Worm (Caenorhabditis elegans) whole organism, midembryonic: ENCODE data around the gene Y49E10.25.

Experiments used
- flt-1 ChIP-seq: fragments of 200-800 bp; sonication (Bioruptor generic); IDR thresholded peaks from 2 replicates; pipeline ENCODE4 v1.3.6; 2022; ENCODE audit warnings: missing genetic modification characterization, missing compliant biosample characterization
- ztf-23 ChIP-seq: fragments of 200-800 bp; sonication (Bioruptor generic); IDR thresholded peaks from 2 replicates; pipeline ENCODE4 v1.3.6; 2022; ENCODE audit warnings: missing genetic modification reagents, missing genetic modification characterization, missing compliant biosample characterization
- ztf-29 ChIP-seq: fragments of 200-800 bp; sonication (Bioruptor generic); IDR thresholded peaks from 2 replicates; pipeline ENCODE4 v1.3.6; 2022; ENCODE audit warnings: missing genetic modification reagents, missing genetic modification characterization, missing compliant biosample characterization

DNA sequence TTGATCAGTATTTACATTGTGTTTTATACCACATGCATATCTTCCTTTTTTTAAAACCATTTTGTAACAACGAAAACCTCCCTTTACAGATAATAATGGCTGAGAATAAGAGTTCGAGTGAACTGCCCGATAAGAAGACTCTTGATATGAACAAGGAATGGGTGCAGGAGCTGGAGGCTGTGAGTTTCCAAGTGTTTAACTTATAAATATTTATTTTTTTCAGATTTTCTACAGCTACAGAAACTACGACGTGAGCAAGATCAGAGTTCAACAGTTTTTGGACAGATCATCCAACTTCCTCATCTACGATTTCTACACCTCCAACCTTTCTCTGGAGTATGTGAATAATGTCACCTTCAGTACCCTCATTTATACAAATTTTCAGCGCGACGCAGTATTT, 4.6 kb upstream of the Y49E10.25 start, which contains the start of gene herd-1:
- TF ChIP-seq flt-1 (GFP tag; lab: Robert Waterston, UW) (no peak), ztf-23 (no peak), ztf-29 (GFP tag; lab: Robert Waterston, UW) (no peak)
